Worm (Caenorhabditis elegans): ENCODE data around the gene rps-5.

- TF ChIP-seq W03F9.2 (tag; optimal IDR thresholded peaks at IDR 0.05) (no peak), dao-5 (tag; optimal IDR thresholded peaks at IDR 0.05) (no peak)
Measured at ce11 chrIV:11112641-11113040, 1.8 kb upstream of the rps-5 start, which contains the start of gene clc-9.
